Fruit fly (Drosophila melanogaster) whole organism, embryonic: Measurements from ENCODE around the gene CG4658.

Source experiments
- Abd-B ChIP-seq: fragments of 200-800 bp; sonication (Bioruptor generic); optimal IDR thresholded peaks from 2 replicates; lab custom pipeline; 2018; ENCODE audit warnings: missing biosample characterization, mild to moderate bottlenecking, missing genetic modification characterization, moderate library complexity
- Atf-2 ChIP-seq: fragments of 200-800 bp; sonication (Bioruptor generic); optimal IDR thresholded peaks from 2 replicates; lab custom pipeline; 2016; ENCODE audit warnings: missing biosample characterization, missing genetic modification characterization
- C15 ChIP-seq: fragments of 200-800 bp; sonication (Bioruptor generic); IDR thresholded peaks from 3 replicates; pipeline ENCODE4 v1.3.6; 2022; ENCODE audit warnings: missing biosample characterization, missing genetic modification characterization
- CG10654 ChIP-seq: fragments of 200-800 bp; sonication (Bioruptor generic); optimal IDR thresholded peaks from 2 replicates; lab custom pipeline; 2016; ENCODE audit warnings: missing biosample characterization, missing genetic modification characterization
- CG11085 ChIP-seq: fragments of 200-800 bp; sonication (Bioruptor generic); IDR thresholded peaks from 2 replicates; pipeline ENCODE4 v1.3.6; 2022; ENCODE audit warnings: missing biosample characterization, missing genetic modification characterization
- CG12071 ChIP-seq: fragments of 200-800 bp; sonication (Bioruptor generic); optimal IDR thresholded peaks from 3 replicates; lab custom pipeline; 2018; ENCODE audit warnings: missing biosample characterization, mild to moderate bottlenecking, missing genetic modification characterization
- CG12104 ChIP-seq: fragments of 200-800 bp; sonication (Bioruptor generic); optimal IDR thresholded peaks from 3 replicates; lab custom pipeline; 2016; ENCODE audit warnings: missing biosample characterization, missing genetic modification characterization
- CG17568 ChIP-seq: fragments of 200-800 bp; sonication (Bioruptor generic); optimal IDR thresholded peaks from 2 replicates; lab custom pipeline; 2018; ENCODE audit warnings: missing biosample characterization, mild to moderate bottlenecking, missing genetic modification characterization, moderate library complexity
- CG18262 ChIP-seq: fragments of 200-800 bp; optimal IDR thresholded peaks from 3 replicates; lab custom pipeline; 2019; ENCODE audit warnings: missing biosample characterization, mild to moderate bottlenecking, missing genetic modification characterization, moderate library complexity
- CG18476 ChIP-seq: fragments of 200-800 bp; sonication (Bioruptor generic); optimal IDR thresholded peaks from 2 replicates; lab custom pipeline; 2016; ENCODE audit warnings: missing biosample characterization, mild to moderate bottlenecking, missing genetic modification characterization
- CG2116 ChIP-seq: fragments of 200-800 bp; sonication (Bioruptor generic); optimal IDR thresholded peaks from 3 replicates; lab custom pipeline; 2018; ENCODE audit warnings: missing biosample characterization, mild to moderate bottlenecking, missing genetic modification characterization
- CG3163 ChIP-seq: fragments of 200-800 bp; sonication (Bioruptor generic); optimal IDR thresholded peaks from 3 replicates; lab custom pipeline; 2016; ENCODE audit warnings: missing biosample characterization, missing genetic modification characterization
- CG33213 ChIP-seq: fragments of 200-800 bp; sonication (Bioruptor generic); optimal IDR thresholded peaks from 3 replicates; lab custom pipeline; 2016; ENCODE audit warnings: missing biosample characterization, missing genetic modification characterization
- CG33557 ChIP-seq: fragments of 200-800 bp; sonication (Bioruptor generic); optimal IDR thresholded peaks from 2 replicates; lab custom pipeline; 2019; ENCODE audit warnings: missing biosample characterization, mild to moderate bottlenecking, missing genetic modification characterization, moderate library complexity
- CG5180 ChIP-seq: fragments of 200-800 bp; sonication (Bioruptor generic); optimal IDR thresholded peaks from 3 replicates; lab custom pipeline; 2017; ENCODE audit warnings: missing biosample characterization, missing genetic modification characterization, mild to moderate bottlenecking, moderate library complexity, missing genetic modification reagents
- CG6272 ChIP-seq: fragments of 200-800 bp; sonication (Bioruptor generic); IDR thresholded peaks from 2 replicates; pipeline ENCODE4 v1.3.6; 2022; ENCODE audit warnings: missing biosample characterization, missing genetic modification characterization
- CG6689 ChIP-seq: fragments of 200-800 bp; sonication (Bioruptor generic); IDR thresholded peaks from 2 replicates; pipeline ENCODE4 v1.3.6; 2022; ENCODE audit warnings: missing biosample characterization, missing genetic modification characterization
- CG7271 ChIP-seq: fragments of 200-800 bp; sonication (Bioruptor generic); optimal IDR thresholded peaks from 2 replicates; lab custom pipeline; 2018; ENCODE audit warnings: missing biosample characterization, mild to moderate bottlenecking, missing genetic modification characterization, moderate library complexity
- CG7372 ChIP-seq: fragments of 200-800 bp; sonication (Bioruptor generic); IDR thresholded peaks from 2 replicates; pipeline ENCODE4 v1.3.6; 2022; ENCODE audit warnings: missing biosample characterization, missing genetic modification characterization
- CG7987 ChIP-seq: fragments of 200-800 bp; sonication (Bioruptor generic); optimal IDR thresholded peaks from 2 replicates; lab custom pipeline; 2018; ENCODE audit warnings: missing biosample characterization, mild to moderate bottlenecking, missing genetic modification characterization, moderate library complexity
- CG8765 ChIP-seq: fragments of 200-800 bp; sonication (Bioruptor generic); IDR thresholded peaks from 2 replicates; pipeline ENCODE4 v1.3.6; 2022; ENCODE audit warnings: missing biosample characterization, missing genetic modification characterization
- CG8944 ChIP-seq: fragments of 200-800 bp; sonication (Bioruptor generic); optimal IDR thresholded peaks from 3 replicates; lab custom pipeline; 2016; ENCODE audit warnings: missing biosample characterization, missing genetic modification characterization
- CTCF ChIP-seq: fragments of 200-800 bp; sonication (Bioruptor generic); optimal IDR thresholded peaks from 2 replicates; lab custom pipeline; 2017; ENCODE audit warnings: missing biosample characterization, mild to moderate bottlenecking, missing genetic modification characterization, moderate library complexity
- CoRest ChIP-seq: fragments of 200-800 bp; sonication (Bioruptor generic); optimal IDR thresholded peaks from 3 replicates; lab custom pipeline; 2018; ENCODE audit warnings: missing biosample characterization, mild to moderate bottlenecking, missing genetic modification characterization, moderate library complexity
- Dip2 ChIP-seq: fragments of 200-800 bp; sonication (Bioruptor generic); IDR thresholded peaks from 2 replicates; pipeline ENCODE4 v1.3.6; 2022; ENCODE audit warnings: missing biosample characterization, missing genetic modification characterization
- Fer1 ChIP-seq: fragments of 200-800 bp; sonication (Bioruptor generic); optimal IDR thresholded peaks from 2 replicates; lab custom pipeline; 2017; ENCODE audit warnings: missing biosample characterization, mild to moderate bottlenecking, missing genetic modification characterization
- H15 ChIP-seq: fragments of 200-800 bp; sonication (Bioruptor generic); IDR thresholded peaks from 3 replicates; pipeline ENCODE4 v1.3.6; 2022; ENCODE audit warnings: missing biosample characterization, missing genetic modification characterization
- MBD-R2 ChIP-seq: fragments of 200-800 bp; sonication (Bioruptor generic); IDR thresholded peaks from 2 replicates; pipeline ENCODE4 v1.3.6; 2022; ENCODE audit warnings: missing biosample characterization, missing genetic modification characterization
- Nf-YA ChIP-seq: fragments of 200-800 bp; sonication (Bioruptor generic); IDR thresholded peaks from 2 replicates; pipeline ENCODE4 v1.3.6; 2022; ENCODE audit warnings: missing biosample characterization, missing genetic modification characterization
- abd-A ChIP-seq: fragments of 200-800 bp; sonication (Bioruptor generic); optimal IDR thresholded peaks from 3 replicates; lab custom pipeline; 2019; ENCODE audit warnings: missing biosample characterization, mild to moderate bottlenecking, missing genetic modification characterization, moderate library complexity
- aop ChIP-seq: fragments of 200-800 bp; sonication (Bioruptor generic); IDR thresholded peaks from 2 replicates; pipeline ENCODE4 v1.3.6; 2022; ENCODE audit warnings: missing biosample characterization, missing genetic modification characterization
- ase ChIP-seq: fragments of 200-800 bp; sonication (Bioruptor generic); IDR thresholded peaks from 3 replicates; pipeline ENCODE4 v1.3.6; 2022; ENCODE audit warnings: missing biosample characterization, missing genetic modification characterization
- bbx ChIP-seq: fragments of 200-800 bp; sonication (Bioruptor generic); IDR thresholded peaks from 2 replicates; pipeline ENCODE4 v1.3.6; 2022; ENCODE audit warnings: missing biosample characterization, missing genetic modification characterization; ENCODE audit not compliant: partially characterized antibody
- bowl ChIP-seq: fragments of 200-800 bp; sonication (Bioruptor generic); IDR thresholded peaks from 2 replicates; pipeline ENCODE4 v1.3.6; 2022; ENCODE audit warnings: missing biosample characterization, missing genetic modification characterization
- cg ChIP-seq: fragments of 200-800 bp; sonication (Bioruptor generic); optimal IDR thresholded peaks from 3 replicates; lab custom pipeline; 2019; ENCODE audit warnings: missing biosample characterization, mild to moderate bottlenecking, missing genetic modification characterization, moderate library complexity
- chinmo ChIP-seq: fragments of 200-800 bp; sonication (Bioruptor generic); IDR thresholded peaks from 4 replicates; pipeline ENCODE4 v1.3.6; 2022; ENCODE audit warnings: missing biosample characterization, missing genetic modification characterization; ENCODE audit not compliant: partially characterized antibody
- emc ChIP-seq: fragments of 200-800 bp; sonication (Bioruptor generic); optimal IDR thresholded peaks from 2 replicates; lab custom pipeline; 2016; ENCODE audit warnings: missing biosample characterization, missing genetic modification characterization
- lilli ChIP-seq: fragments of 200-800 bp; sonication (Bioruptor generic); optimal IDR thresholded peaks from 3 replicates; lab custom pipeline; 2016; ENCODE audit warnings: missing biosample characterization, missing genetic modification characterization
- otp ChIP-seq: fragments of 200-800 bp; sonication (Bioruptor generic); IDR thresholded peaks from 3 replicates; pipeline ENCODE4, ENCODE4 v1.3.6; 2022; ENCODE audit warnings: missing biosample characterization, missing genetic modification characterization
- peb ChIP-seq: fragments of 200-800 bp; sonication (Bioruptor generic); IDR thresholded peaks from 2 replicates; pipeline ENCODE4 v1.3.6; 2022; ENCODE audit warnings: missing biosample characterization, missing genetic modification characterization
- pfk ChIP-seq: fragments of 200-800 bp; sonication (Bioruptor generic); optimal IDR thresholded peaks from 2 replicates; lab custom pipeline; 2018; ENCODE audit warnings: missing biosample characterization, mild to moderate bottlenecking, missing genetic modification characterization, moderate library complexity
- psq ChIP-seq: fragments of 200-800 bp; sonication (Bioruptor generic); optimal IDR thresholded peaks from 2 replicates; lab custom pipeline; 2017; ENCODE audit warnings: missing biosample characterization, missing genetic modification characterization
- ranshi ChIP-seq: fragments of 200-800 bp; sonication (Bioruptor generic); IDR thresholded peaks from 2 replicates; pipeline ENCODE4 v1.3.6; 2022; ENCODE audit warnings: missing biosample characterization, missing genetic modification characterization
- row ChIP-seq: fragments of 200-800 bp; sonication (Bioruptor generic); IDR thresholded peaks from 3 replicates; pipeline ENCODE4 v1.3.6; 2022; ENCODE audit warnings: missing biosample characterization, missing genetic modification characterization
- sc ChIP-seq, 3 experiments: fragments of >200 bp in 2 of 3; fragments of 200-800 bp in 1 of 3; sonication (Bioruptor generic) in 1 of 3; optimal IDR thresholded peaks; 2 replicates in 2 of 3; 3 replicates in 1 of 3; lab custom pipeline; 2017; ENCODE audit warnings: mild to moderate bottlenecking in 1 of 3, missing biosample characterization in 1 of 3, missing genetic modification characterization in 1 of 3, missing genetic modification reagents in 1 of 3
- seq ChIP-seq: fragments of 200-800 bp; sonication (Bioruptor generic); IDR thresholded peaks from 2 replicates; pipeline ENCODE4 v1.3.6; 2022; ENCODE audit warnings: missing biosample characterization, missing genetic modification characterization
- usp ChIP-seq: fragments of >200 bp; optimal IDR thresholded peaks from 2 replicates; lab custom pipeline; 2017; ENCODE audit warnings: missing biosample characterization, missing genetic modification characterization
- vvl ChIP-seq: fragments of 200-800 bp; sonication (Bioruptor generic); IDR thresholded peaks from 2 replicates; pipeline ENCODE4 v1.3.6; 2022; ENCODE audit warnings: missing biosample characterization, missing genetic modification characterization
- wek ChIP-seq: fragments of 200-800 bp; sonication (Bioruptor generic); optimal IDR thresholded peaks from 3 replicates; lab custom pipeline; 2018; ENCODE audit warnings: missing biosample characterization, mild to moderate bottlenecking, missing genetic modification characterization, moderate library complexity

CG4658 gene

dm6 chr2L:9986402-9987350, 29.7 kb downstream of the CG4658 start (continued):
- no peak for TF ChIP-seq CG7987 (GFP tag; lab: Kevin White, UChicago)
- TF ChIP-seq vvl (GFP tag; lab: Robert Waterston, UW), result peak; percentile 87
- no peak for TF ChIP-seq CG7271 (tag; lab: Kevin White, UChicago)
- no peak for TF ChIP-seq emc
- TF ChIP-seq CTCF (GFP tag; lab: Kevin White, UChicago), result no peak
- TF ChIP-seq ase, result peak; percentile 76; the same call in 1 of the 3 replicates
- peak; percentile 68 for TF ChIP-seq CG18262 (tag; lab: Kevin White, UChicago)
- no peak for TF ChIP-seq psq (GFP tag; lab: Kevin White, UChicago)
- no peak for TF ChIP-seq sc (optimal IDR thresholded peaks at IDR 0.05; lab: Kevin White, UChicago)
- TF ChIP-seq sc (GFP tag; optimal IDR thresholded peaks at IDR 0.05; lab: Kevin White, UChicago), result peak; percentile 9
- TF ChIP-seq CoRest, result no peak
- TF ChIP-seq CG8765 (GFP tag; lab: Robert Waterston, UW), result no peak
- no peak for TF ChIP-seq CG2116 (GFP tag; lab: Kevin White, UChicago)
- TF ChIP-seq chinmo (GFP tag; lab: Robert Waterston, UW), result no peak
- TF ChIP-seq pfk, result no peak
- no peak for TF ChIP-seq C15 (GFP tag; lab: Robert Waterston, UW)
- TF ChIP-seq Dip2 (GFP tag; lab: Robert Waterston, UW), result no peak
- TF ChIP-seq Atf-2 (GFP tag; lab: Kevin White, UChicago), result no peak
- peak; percentile 21 for TF ChIP-seq Abd-B (GFP tag; lab: Kevin White, UChicago)
- TF ChIP-seq lilli (GFP tag; lab: Kevin White, UChicago), result peak; percentile 26
- TF ChIP-seq MBD-R2 (GFP tag; lab: Robert Waterston, UW), result no peak
- peak; percentile 24; the same call in 1 of the 2 replicates for TF ChIP-seq CG11085 (GFP tag; lab: Robert Waterston, UW)
- TF ChIP-seq H15 (GFP tag; lab: Robert Waterston, UW), result peak; percentile 76
- TF ChIP-seq CG33213 (GFP tag; lab: Kevin White, UChicago), result no peak
- peak; percentile 33; the same call in 1 of the 2 replicates for TF ChIP-seq CG6272
- TF ChIP-seq row (GFP tag; lab: Robert Waterston, UW), result peak; percentile 62
- 0 out of 2 replicates have a peak, but pooled peaks have one; percentile 38 for TF ChIP-seq CG7372
- TF ChIP-seq CG17568, result no peak
- no peak for TF ChIP-seq CG18476 (GFP tag; lab: Kevin White, UChicago)
- TF ChIP-seq CG12104 (GFP tag; lab: Kevin White, UChicago), result no peak
- TF ChIP-seq CG8944 (GFP tag; lab: Kevin White, UChicago), result no peak
- no peak for TF ChIP-seq bowl (GFP tag; lab: Robert Waterston, UW)
- TF ChIP-seq abd-A, result no peak
- no peak for TF ChIP-seq CG3163 (GFP tag; lab: Kevin White, UChicago)
- TF ChIP-seq CG5180 (GFP tag; lab: Kevin White, UChicago), result no peak
- TF ChIP-seq CG12071, result peak; percentile 41
- TF ChIP-seq Fer1 (GFP tag; lab: Kevin White, UChicago), result no peak
- TF ChIP-seq otp (GFP tag; lab: Robert Waterston, UW), result peak; percentile 70; the same call in 2 of the 3 replicates
- TF ChIP-seq peb, result peak; percentile 60
- TF ChIP-seq wek (GFP tag; lab: Kevin White, UChicago), result no peak
- TF ChIP-seq CG33557 (GFP tag; lab: Kevin White, UChicago), result no peak
- TF ChIP-seq usp (GFP tag; lab: Kevin White, UChicago), result no peak
- no peak for TF ChIP-seq seq
- no peak for TF ChIP-seq bbx (GFP tag; lab: Robert Waterston, UW)
- TF ChIP-seq ranshi, result peak; percentile 67; the same call in 1 of the 2 replicates
- TF ChIP-seq aop (GFP tag; lab: Robert Waterston, UW), result no peak
- TF ChIP-seq Nf-YA (GFP tag; lab: Robert Waterston, UW), result no peak
- TF ChIP-seq cg (GFP tag; lab: Kevin White, UChicago), result no peak
- TF ChIP-seq CG10654 (GFP tag; lab: Kevin White, UChicago), result no peak
- TF ChIP-seq CG6689, result peak; percentile 67
